Worm (Caenorhabditis elegans) whole organism, L4 larva: Measurements from ENCODE around the gene dhhc-13.

Experiments used
- ZK546.5 ChIP-seq, 2 experiments: sonication (generic microtip); optimal IDR thresholded peaks; 2 replicates each; lab custom pipeline; 2017; ENCODE audit warnings: missing biosample characterization in 2 of 2, missing genetic modification characterization in 2 of 2
- ama-1 ChIP-seq: fragments of 150-350 bp; optimal IDR thresholded peaks from 2 replicates; lab custom pipeline; 2014; ENCODE audit warnings: inconsistent platforms, mixed read lengths
- arid-1 ChIP-seq: fragments of 200-800 bp; sonication (Bioruptor generic); conservative IDR thresholded peaks from 2 replicates; pipeline ENCODE4 v1.3.6; 2022; ENCODE audit warnings: missing genetic modification reagents, missing genetic modification characterization, missing compliant biosample characterization
- lin-39 ChIP-seq: fragments of 150-350 bp; optimal IDR thresholded peaks from 2 replicates; lab custom pipeline; 2014; ENCODE audit warnings: missing biosample characterization, missing genetic modification reagents, missing genetic modification characterization
- lsy-2 ChIP-seq, 2 experiments: fragments of 150-350 bp in 1 of 2; sonication (generic microtip) in 1 of 2; optimal IDR thresholded peaks; 2 replicates each; lab custom pipeline; 2014 to 2017; ENCODE audit warnings: missing biosample characterization in 2 of 2, missing genetic modification characterization in 2 of 2
- mep-1 ChIP-seq: fragments of 150-350 bp; sonication (generic microtip); optimal IDR thresholded peaks from 3 replicates; lab custom pipeline; 2014; ENCODE audit warnings: missing biosample characterization, missing genetic modification characterization
- nhr-11 ChIP-seq: fragments of 150-350 bp; optimal IDR thresholded peaks from 2 replicates; lab custom pipeline; 2014; ENCODE audit warnings: missing biosample characterization, missing genetic modification characterization
- nhr-76 ChIP-seq: fragments of 150-350 bp; optimal IDR thresholded peaks from 2 replicates; lab custom pipeline; 2014; ENCODE audit warnings: missing biosample characterization, missing genetic modification characterization
- unc-62 ChIP-seq, 3 experiments: fragments of 150-350 bp in 1 of 3; sonication (generic microtip); optimal IDR thresholded peaks in 2 of 3; peaks in 1 of 3; 1 replicate in 1 of 3; 2 replicates in 2 of 3; lab custom pipeline; 2014 to 2017; ENCODE audit warnings: missing biosample characterization in 3 of 3, missing genetic modification characterization in 3 of 3, missing genetic modification reagents in 3 of 3, missing genotype in 1 of 3

- no peak for TF ChIP-seq ZK546.5 (tag; optimal IDR thresholded peaks at IDR 0.05; lab: Kevin White, UChicago)
- no peak for TF ChIP-seq nhr-76 (tag; lab: Kevin White, UChicago)
- peak; percentile 17 for TF ChIP-seq mep-1 (tag; lab: Kevin White, UChicago)
- TF ChIP-seq ama-1 (lab: Kevin White, UChicago), result no peak
- peak in 1 of 2 experiments; percentile 11 for TF ChIP-seq lsy-2 (tag; optimal IDR thresholded peaks at IDR 0.05; lab: Kevin White, UChicago)
- TF ChIP-seq arid-1 (GFP tag; lab: Robert Waterston, UW), result no peak
- TF ChIP-seq lin-39, result no peak
- TF ChIP-seq unc-62 (GFP tag; optimal IDR thresholded peaks at IDR 0.05 in 1 of 2; lab: Kevin White, UChicago), result no peak
- TF ChIP-seq unc-62 (tag; optimal IDR thresholded peaks at IDR 0.05; lab: Kevin White, UChicago), result no peak
- TF ChIP-seq nhr-11 (tag; lab: Kevin White, UChicago), result no peak
These were observed 22.0 kb downstream of the dhhc-13 start, which contains the start of gene mcu-1 for ce11 chrIV:5939122-5939521.
